Worm (Caenorhabditis elegans) whole organism, young adult: Measurements from ENCODE around the gene gst-39.

Experiments
- ama-1 ChIP-seq, 3 experiments: fragments of 150-350 bp in 1 of 3; sonication (generic microtip) in 2 of 3; optimal IDR thresholded peaks; 2 replicates each; lab custom pipeline; 2014 to 2018; ENCODE audit warnings: missing biosample characterization in 2 of 3, missing genetic modification characterization in 2 of 3, missing genetic modification reagents in 2 of 3
- bed-1 ChIP-seq: fragments of 200-800 bp; sonication (Bioruptor generic); IDR thresholded peaks from 2 replicates; pipeline ENCODE4 v1.3.6; 2022; ENCODE audit warnings: missing genetic modification reagents, missing genetic modification characterization, missing compliant biosample characterization
- chd-7 ChIP-seq: sonication (generic microtip); optimal IDR thresholded peaks from 2 replicates; lab custom pipeline; 2016; ENCODE audit warnings: mild to moderate bottlenecking, missing genetic modification characterization, moderate library complexity, missing compliant biosample characterization
- nfya-1 ChIP-seq: sonication (generic microtip); optimal IDR thresholded peaks from 2 replicates; lab custom pipeline; 2017; ENCODE audit warnings: antibody characterized with exemption, missing compliant biosample characterization, missing genetic modification characterization, borderline replicate concordance; ENCODE audit not compliant: insufficient read depth
- nfya-2 ChIP-seq: fragments of 200-800 bp; sonication (Bioruptor generic); IDR thresholded peaks from 2 replicates; pipeline ENCODE4 v1.3.6; 2022; ENCODE audit warnings: missing genetic modification reagents, missing genetic modification characterization, missing compliant biosample characterization
- pha-4 ChIP-seq: fragments of 150-350 bp; sonication (generic microtip); optimal IDR thresholded peaks from 2 replicates; lab custom pipeline; 2014; ENCODE audit warnings: missing biosample characterization, missing genetic modification reagents, missing genetic modification characterization
- repo-1 ChIP-seq: sonication (generic microtip); optimal IDR thresholded peaks from 2 replicates; lab custom pipeline; 2017; ENCODE audit warnings: mild to moderate bottlenecking, missing genetic modification characterization, missing compliant biosample characterization
- snpc-4 ChIP-seq, 5 experiments: fragments of 150-350 bp in 1 of 5; sonication (generic microtip) in 4 of 5; optimal IDR thresholded peaks; 2 replicates each; lab custom pipeline; 2014 to 2018; ENCODE audit warnings: missing genetic modification characterization in 5 of 5, missing biosample characterization in 3 of 5, antibody characterized with exemption in 2 of 5, mild to moderate bottlenecking in 2 of 5, missing compliant biosample characterization in 2 of 5, missing genotype in 2 of 5, moderate library complexity in 2 of 5, missing genetic modification reagents in 1 of 5
- tlf-1 ChIP-seq: fragments of 200-800 bp; sonication (Bioruptor generic); optimal IDR thresholded peaks from 2 replicates; lab custom pipeline; 2018; ENCODE audit warnings: mild to moderate bottlenecking, missing genetic modification characterization, missing compliant biosample characterization
- ztf-28 ChIP-seq: fragments of 200-800 bp; sonication (Bioruptor generic); IDR thresholded peaks from 2 replicates; pipeline ENCODE4 v1.3.6; 2022; ENCODE audit warnings: missing genetic modification reagents, missing genetic modification characterization, missing compliant biosample characterization

DNA sequence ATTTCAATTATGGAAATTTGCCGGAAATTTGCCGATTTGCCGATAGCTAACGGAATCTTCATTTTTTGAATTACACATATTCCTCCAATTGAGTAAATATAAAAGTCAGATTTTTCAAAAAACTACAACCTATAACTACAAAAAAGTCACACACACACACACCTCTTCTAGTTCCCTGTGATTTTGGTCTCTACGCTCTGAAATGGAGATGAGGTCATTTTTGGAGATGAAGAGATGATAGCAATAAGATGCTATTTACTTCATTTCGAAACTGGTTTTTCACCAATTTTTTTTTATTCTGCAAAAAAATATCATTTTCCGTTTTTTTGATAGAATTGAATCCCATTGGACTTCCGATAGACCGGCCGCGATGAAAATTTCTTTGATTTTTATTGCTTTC is 47.5 kb downstream of the gst-39 start, which contains the start of gene Y53F4B.23:
- TF ChIP-seq chd-7 (tag; lab: Kevin White, UChicago), result no peak
- no peak for TF ChIP-seq repo-1 (tag; lab: Kevin White, UChicago)
- no peak for TF ChIP-seq ztf-28 (GFP tag; lab: Robert Waterston, UW)
- TF ChIP-seq tlf-1 (GFP tag; lab: Kevin White, UChicago), result no peak
- TF ChIP-seq bed-1 (GFP tag; lab: Robert Waterston, UW), result no peak
- no peak for TF ChIP-seq pha-4 (tag; lab: Kevin White, UChicago)
- TF ChIP-seq snpc-4 (GFP tag; optimal IDR thresholded peaks at IDR 0.05; lab: Kevin White, UChicago), result no peak
- TF ChIP-seq snpc-4 (tag; optimal IDR thresholded peaks at IDR 0.05; lab: Kevin White, UChicago), result no peak
- no peak for TF ChIP-seq ama-1 (optimal IDR thresholded peaks at IDR 0.05; lab: Kevin White, UChicago)
- TF ChIP-seq ama-1 (GFP tag; optimal IDR thresholded peaks at IDR 0.05; lab: Kevin White, UChicago), result no peak
- no peak for TF ChIP-seq nfya-1 (tag; lab: Kevin White, UChicago)
- no peak for TF ChIP-seq nfya-2 (GFP tag; lab: Robert Waterston, UW)
